Worm (Caenorhabditis elegans) whole organism, late embryonic: Measurements from ENCODE around the gene Y32B12C.1.
A peak's percentile ranks its signal among the peaks of the same experiment; 100 is the strongest.

Experiments used
- F13H6.1 ChIP-seq: sonication (generic microtip); optimal IDR thresholded peaks from 2 replicates; lab custom pipeline; 2016; ENCODE audit warnings: missing genetic modification characterization, missing compliant biosample characterization
- K09A11.1 ChIP-seq: sonication (generic microtip); optimal IDR thresholded peaks from 2 replicates; lab custom pipeline; 2017; ENCODE audit warnings: antibody characterized with exemption, mild to moderate bottlenecking, missing genetic modification characterization, missing compliant biosample characterization; ENCODE audit not compliant: insufficient read depth
- T23F11.4 ChIP-seq: fragments of 200-800 bp; sonication (Bioruptor generic); optimal IDR thresholded peaks from 2 replicates; lab custom pipeline; 2018; ENCODE audit warnings: mild to moderate bottlenecking, missing genetic modification characterization, missing compliant biosample characterization
- Y22D7AL.16 ChIP-seq: sonication (generic microtip); optimal IDR thresholded peaks from 2 replicates; lab custom pipeline; 2016; ENCODE audit warnings: missing genetic modification characterization, missing compliant biosample characterization
- ceh-18 ChIP-seq: sonication (generic microtip); optimal IDR thresholded peaks from 2 replicates; lab custom pipeline; 2016; ENCODE audit warnings: missing genetic modification characterization, missing compliant biosample characterization
- ceh-19 ChIP-seq: fragments of 200-800 bp; sonication (Bioruptor generic); optimal IDR thresholded peaks from 2 replicates; lab custom pipeline; 2018; ENCODE audit warnings: mild to moderate bottlenecking, missing genetic modification characterization, missing compliant biosample characterization
- ceh-22 ChIP-seq: sonication (generic microtip); optimal IDR thresholded peaks from 2 replicates; lab custom pipeline; 2017; ENCODE audit warnings: missing biosample characterization, missing genetic modification characterization
- ceh-24 ChIP-seq: sonication (generic microtip); optimal IDR thresholded peaks from 2 replicates; lab custom pipeline; 2016; ENCODE audit warnings: mild to moderate bottlenecking, missing genetic modification characterization, missing compliant biosample characterization
- ceh-30 ChIP-seq: fragments of 150-350 bp; optimal IDR thresholded peaks from 2 replicates; lab custom pipeline; 2014; ENCODE audit warnings: missing biosample characterization, missing genetic modification characterization
- ceh-31 ChIP-seq: sonication (generic microtip); optimal IDR thresholded peaks from 2 replicates; lab custom pipeline; 2016; ENCODE audit warnings: missing genetic modification characterization, missing compliant biosample characterization
- che-1 ChIP-seq: sonication (generic microtip); optimal IDR thresholded peaks from 2 replicates; lab custom pipeline; 2016; ENCODE audit warnings: mild to moderate bottlenecking, missing genetic modification characterization, missing compliant biosample characterization
- elt-2 ChIP-seq: sonication (generic microtip); optimal IDR thresholded peaks from 2 replicates; lab custom pipeline; 2016; ENCODE audit warnings: missing genetic modification reagents, missing genetic modification characterization, missing compliant biosample characterization
- elt-4 ChIP-seq: sonication (generic microtip); optimal IDR thresholded peaks from 2 replicates; lab custom pipeline; 2016; ENCODE audit warnings: missing genetic modification characterization, missing compliant biosample characterization
- ets-4 ChIP-seq: sonication (generic microtip); optimal IDR thresholded peaks from 2 replicates; lab custom pipeline; 2016; ENCODE audit warnings: missing genetic modification characterization, missing compliant biosample characterization
- fax-1 ChIP-seq: sonication (generic microtip); optimal IDR thresholded peaks from 2 replicates; lab custom pipeline; 2016; ENCODE audit warnings: missing genotype, missing genetic modification characterization, missing compliant biosample characterization
- fkh-10 ChIP-seq: fragments of 150-350 bp; optimal IDR thresholded peaks from 2 replicates; lab custom pipeline; 2014; ENCODE audit warnings: missing biosample characterization, missing genetic modification reagents, missing genetic modification characterization
- hlh-13 ChIP-seq: fragments of 200-800 bp; sonication (Bioruptor generic); optimal IDR thresholded peaks from 2 replicates; lab custom pipeline; 2018; ENCODE audit warnings: mild to moderate bottlenecking, missing genetic modification characterization, missing compliant biosample characterization
- hlh-15 ChIP-seq: sonication (generic microtip); optimal IDR thresholded peaks from 2 replicates; lab custom pipeline; 2016; ENCODE audit warnings: missing genetic modification characterization, missing compliant biosample characterization
- hlh-6 ChIP-seq: sonication (generic microtip); optimal IDR thresholded peaks from 2 replicates; lab custom pipeline; 2016; ENCODE audit warnings: missing genotype, missing genetic modification characterization, missing compliant biosample characterization
- lim-6 ChIP-seq: sonication (generic microtip); optimal IDR thresholded peaks from 2 replicates; lab custom pipeline; 2016; ENCODE audit warnings: missing genetic modification characterization, missing compliant biosample characterization
- lin-11 ChIP-seq: fragments of 200-800 bp; sonication (Bioruptor generic); optimal IDR thresholded peaks from 2 replicates; lab custom pipeline; 2018; ENCODE audit warnings: mild to moderate bottlenecking, missing genetic modification characterization, missing compliant biosample characterization
- madf-2 ChIP-seq: sonication (generic microtip); optimal IDR thresholded peaks from 2 replicates; lab custom pipeline; 2017; ENCODE audit warnings: missing genetic modification characterization, missing compliant biosample characterization
- mec-3 ChIP-seq: sonication (generic microtip); optimal IDR thresholded peaks from 2 replicates; lab custom pipeline; 2016; ENCODE audit warnings: borderline replicate concordance, missing genetic modification characterization, missing compliant biosample characterization
- nfya-1 ChIP-seq: sonication (generic microtip); optimal IDR thresholded peaks from 2 replicates; lab custom pipeline; 2017; ENCODE audit warnings: missing genetic modification characterization, mild to moderate bottlenecking, missing compliant biosample characterization, antibody characterized with exemption, moderate library complexity
- nhr-232 ChIP-seq: sonication (generic microtip); optimal IDR thresholded peaks from 2 replicates; lab custom pipeline; 2016; ENCODE audit warnings: missing genetic modification characterization, missing compliant biosample characterization
- npax-4 ChIP-seq: sonication (generic microtip); optimal IDR thresholded peaks from 2 replicates; lab custom pipeline; 2016; ENCODE audit warnings: missing genetic modification characterization, missing compliant biosample characterization
- odd-2 ChIP-seq: sonication (generic microtip); optimal IDR thresholded peaks from 2 replicates; lab custom pipeline; 2017; ENCODE audit warnings: antibody characterized with exemption, mild to moderate bottlenecking, missing genetic modification characterization, missing compliant biosample characterization
- pag-3 ChIP-seq: sonication (generic microtip); optimal IDR thresholded peaks from 2 replicates; lab custom pipeline; 2016; ENCODE audit warnings: missing compliant biosample characterization, missing genetic modification characterization, borderline replicate concordance
- pax-1 ChIP-seq: fragments of 150-350 bp; optimal IDR thresholded peaks from 2 replicates; lab custom pipeline; 2014; ENCODE audit warnings: missing biosample characterization, missing genetic modification characterization
- pha-2 ChIP-seq: sonication (generic microtip); optimal IDR thresholded peaks from 2 replicates; lab custom pipeline; 2017; ENCODE audit warnings: mild to moderate bottlenecking, missing genetic modification characterization, missing compliant biosample characterization
- pros-1 ChIP-seq: fragments of 150-350 bp; optimal IDR thresholded peaks from 2 replicates; lab custom pipeline; 2014; ENCODE audit warnings: missing biosample characterization, missing genetic modification reagents, missing genetic modification characterization
- ref-2 ChIP-seq: sonication (generic microtip); optimal IDR thresholded peaks from 2 replicates; lab custom pipeline; 2016; ENCODE audit warnings: missing genetic modification characterization, missing compliant biosample characterization
- sdc-2 ChIP-seq: sonication (generic microtip); optimal IDR thresholded peaks from 2 replicates; lab custom pipeline; 2016; ENCODE audit warnings: missing genotype, missing genetic modification characterization, missing compliant biosample characterization
- sox-2 ChIP-seq: fragments of 200-800 bp; sonication (Bioruptor generic); IDR thresholded peaks from 2 replicates; pipeline ENCODE4 v1.3.6; 2022; ENCODE audit warnings: missing genetic modification reagents, missing genetic modification characterization, missing compliant biosample characterization
- sox-4 ChIP-seq: sonication (generic microtip); optimal IDR thresholded peaks from 2 replicates; lab custom pipeline; 2017; ENCODE audit warnings: mild to moderate bottlenecking, missing genetic modification characterization, inconsistent platforms, missing compliant biosample characterization
- tbx-2 ChIP-seq: sonication (generic microtip); optimal IDR thresholded peaks from 2 replicates; lab custom pipeline; 2016; ENCODE audit warnings: missing genetic modification characterization, missing compliant biosample characterization
- ttx-3 ChIP-seq: sonication (generic microtip); optimal IDR thresholded peaks from 2 replicates; lab custom pipeline; 2016; ENCODE audit warnings: missing genetic modification reagents, missing genetic modification characterization, missing compliant biosample characterization

Gene Y32B12C.1

DNA sequence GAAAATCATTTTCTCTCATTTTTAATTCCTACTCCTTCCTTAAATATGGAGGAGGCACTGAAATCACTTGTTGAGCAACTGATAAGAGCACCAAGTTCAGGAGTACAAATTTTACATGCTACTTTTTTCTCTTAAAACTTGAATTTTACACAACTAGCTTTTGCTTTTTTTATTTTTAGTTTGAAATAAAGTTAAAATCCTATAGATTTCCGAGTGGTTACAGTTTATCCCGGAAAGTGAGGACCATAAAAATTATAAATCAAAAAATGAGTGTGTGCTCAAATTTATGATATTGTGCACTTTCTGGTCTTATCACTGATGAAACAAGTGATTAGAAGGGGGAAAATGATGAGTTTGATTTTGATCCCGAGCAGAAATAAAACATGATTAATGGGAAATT, 21.5 kb downstream of the Y32B12C.1 start, which contains the start of gene oac-53:
oac-53 (minus strand) TSS at position 9 of the 400 bp plus-strand sequence.
- TF ChIP-seq sox-4, result no peak
- TF ChIP-seq lim-6 (tag; lab: Kevin White, UChicago), result no peak
- TF ChIP-seq npax-4 (tag; lab: Kevin White, UChicago), result no peak
- no peak for TF ChIP-seq pag-3 (tag; lab: Kevin White, UChicago)
- peak; percentile 32 for TF ChIP-seq elt-2 (tag; lab: Kevin White, UChicago)
- no peak for TF ChIP-seq ets-4 (tag; lab: Kevin White, UChicago)
- TF ChIP-seq nhr-232 (tag; lab: Kevin White, UChicago), result no peak

DNA sequence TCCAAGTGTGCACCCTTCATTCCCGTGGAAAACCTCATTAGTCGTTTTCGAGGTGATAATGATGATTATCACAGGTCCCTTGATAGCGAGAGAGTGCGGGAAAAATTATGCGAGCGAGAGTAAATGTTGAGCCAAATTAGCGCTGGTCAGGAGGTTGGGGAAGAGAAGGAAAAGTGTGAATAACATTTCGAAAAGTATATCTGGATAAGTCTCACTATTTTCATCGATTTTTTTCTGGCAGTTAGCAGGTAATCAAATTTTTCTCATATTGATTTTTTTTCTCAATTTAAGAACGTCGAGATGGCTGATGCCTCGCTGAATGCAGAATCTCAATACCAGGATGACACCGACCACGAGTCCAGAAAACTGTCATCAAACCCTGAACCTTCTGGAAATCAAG, 22.6 kb downstream of the Y32B12C.1 start, which contains the start of gene W06G6.2:
W06G6.2 (plus strand) TSS at position 301 of the 400 bp plus-strand sequence.
- no peak for TF ChIP-seq ets-4 (tag; lab: Kevin White, UChicago)
- TF ChIP-seq sdc-2 (tag; lab: Kevin White, UChicago), result peak; percentile 62

DNA sequence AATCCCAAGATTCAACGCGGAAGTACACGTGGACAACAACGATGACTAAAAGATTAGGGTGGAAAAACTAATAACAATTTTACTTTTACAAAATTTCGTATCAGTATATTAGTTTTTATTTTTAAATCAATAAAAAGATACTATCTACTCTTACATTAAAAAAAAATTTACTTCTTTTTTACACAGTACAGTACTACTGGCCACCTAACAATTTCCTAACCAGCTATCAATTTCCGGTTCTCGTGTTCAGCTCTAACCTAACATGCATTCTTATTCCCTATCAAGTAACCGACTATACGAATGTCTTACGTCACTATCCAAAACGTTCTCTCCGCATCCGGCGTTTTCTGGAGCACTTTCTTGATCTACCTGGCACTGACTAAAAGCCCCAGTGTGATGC, 23.2 kb downstream of the Y32B12C.1 start, which contains the start of gene srd-21:
srd-21 (plus strand) TSS at position 301 of the 400 bp plus-strand sequence.
- TF ChIP-seq hlh-13 (GFP tag; lab: Kevin White, UChicago) (no peak), hlh-15 (tag; lab: Kevin White, UChicago) (no peak), pha-2 (tag; lab: Kevin White, UChicago) (no peak), pros-1 (tag; lab: Kevin White, UChicago) (no peak), ceh-22 (no peak)
- TF ChIP-seq, all 69 proteins: peak for 0

DNA sequence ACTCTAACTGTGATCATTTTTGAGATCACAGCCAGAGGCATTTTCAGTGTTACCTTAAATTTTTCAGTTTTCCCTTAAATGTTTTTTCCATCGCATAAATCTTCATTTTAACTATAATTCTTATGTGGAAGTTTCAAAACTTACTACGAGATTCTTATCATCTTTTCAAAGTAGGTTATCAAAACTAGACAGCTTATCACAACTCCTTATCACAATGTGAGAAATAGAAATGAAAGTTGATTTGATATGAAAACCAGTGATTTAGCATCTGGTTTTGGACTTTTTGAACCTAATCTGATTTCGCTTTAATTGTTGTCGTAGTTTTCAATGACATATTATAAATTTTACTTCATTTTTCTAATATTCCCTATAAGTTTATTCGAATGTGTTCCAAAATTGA, 29.5 kb downstream of the Y32B12C.1 start, which contains the start of gene mltn-11:
mltn-11 (plus strand) TSS at position 276 of the 400 bp plus-strand sequence.
- TF ChIP-seq elt-2 (tag; lab: Kevin White, UChicago) (peak; percentile 76), lin-11 (tag; lab: Kevin White, UChicago) (no peak), hlh-15 (tag; lab: Kevin White, UChicago) (no peak), ceh-31 (tag; lab: Kevin White, UChicago) (no peak), mec-3 (tag; lab: Kevin White, UChicago) (no peak), ceh-18 (no peak), pag-3 (tag; lab: Kevin White, UChicago) (no peak), sox-2 (no peak)

DNA sequence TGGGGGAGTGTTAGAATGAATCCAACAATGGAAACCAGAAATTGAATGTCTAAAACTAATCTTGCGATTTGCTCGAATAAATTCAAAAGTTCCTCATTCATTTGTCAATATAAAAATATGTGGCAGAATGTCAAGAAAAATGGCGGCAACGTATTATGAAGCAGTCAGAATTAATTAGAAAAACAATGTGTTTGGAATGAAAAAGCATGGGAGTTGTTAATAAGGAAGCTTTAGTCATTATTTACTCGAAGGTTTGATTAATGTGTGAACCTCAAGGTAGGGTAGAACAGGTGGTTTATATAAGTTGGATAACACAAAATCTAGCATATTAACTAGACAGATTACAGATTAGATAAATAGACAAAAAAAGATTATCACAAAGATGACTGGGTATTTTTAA, 31.8 kb downstream of the Y32B12C.1 start, which contains the start of gene srw-76:
srw-76 (minus strand) TSS at position 101 of the 400 bp plus-strand sequence.
- no peak for TF ChIP-seq che-1 (tag; lab: Kevin White, UChicago)
- no peak for TF ChIP-seq ceh-24 (tag; lab: Kevin White, UChicago)
- TF ChIP-seq nhr-232 (tag; lab: Kevin White, UChicago), result no peak
- no peak for TF ChIP-seq hlh-6 (tag; lab: Kevin White, UChicago)
- TF ChIP-seq ets-4 (tag; lab: Kevin White, UChicago), result no peak
- no peak for TF ChIP-seq mec-3 (tag; lab: Kevin White, UChicago)
- TF ChIP-seq sox-4, result no peak
- no peak for TF ChIP-seq fkh-10 (GFP tag; lab: Kevin White, UChicago)
- TF ChIP-seq nfya-1 (tag; lab: Kevin White, UChicago), result no peak
- TF ChIP-seq, all 69 proteins: peak for 0

DNA sequence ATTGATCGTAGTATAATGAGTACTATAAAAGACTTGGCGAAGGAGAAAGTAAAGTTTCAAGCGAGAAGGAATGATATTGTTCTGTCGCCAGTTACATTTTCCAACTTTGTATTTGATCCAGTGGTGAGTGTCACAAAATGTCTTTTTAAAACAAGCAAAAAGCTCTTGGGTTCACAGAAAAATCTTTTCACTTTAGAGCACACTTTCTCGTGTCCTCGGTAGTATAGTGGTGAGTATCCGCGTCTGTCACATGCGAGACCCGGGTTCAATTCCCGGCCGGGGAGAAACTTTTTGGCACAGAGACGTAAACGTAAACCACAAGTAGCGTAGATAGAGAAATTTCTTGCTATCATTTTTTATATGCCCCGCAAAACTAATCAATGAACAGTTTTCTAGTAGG, 34.0 kb downstream of the Y32B12C.1 start:
- TF ChIP-seq che-1 (tag; lab: Kevin White, UChicago), result no peak
- no peak for TF ChIP-seq elt-4 (tag; lab: Kevin White, UChicago)
- TF ChIP-seq Y22D7AL.16 (tag; lab: Kevin White, UChicago), result no peak
- no peak for TF ChIP-seq ets-4 (tag; lab: Kevin White, UChicago)

DNA sequence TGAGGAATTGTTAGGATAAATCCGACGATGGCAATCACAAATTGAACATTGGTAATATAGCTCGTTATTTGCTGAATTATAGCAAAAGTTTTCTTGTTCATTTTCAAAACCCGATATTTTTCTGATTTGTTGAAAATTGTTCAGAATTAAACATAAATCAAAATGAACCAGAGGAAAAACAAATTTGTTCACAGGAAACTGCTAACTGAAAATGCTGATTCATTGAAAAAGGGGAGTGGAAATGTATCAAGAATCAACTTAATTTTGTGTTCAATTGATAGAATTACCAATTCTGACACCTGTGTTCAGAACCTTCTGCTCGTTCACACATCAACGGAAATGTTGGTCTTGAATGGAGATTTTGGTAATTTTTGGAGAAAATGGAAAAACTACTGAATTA, 37.1 kb downstream of the Y32B12C.1 start, which contains the start of gene srw-77:
srw-77 (minus strand) TSS at position 101 of the 400 bp plus-strand sequence.
- no peak for TF ChIP-seq lim-6 (tag; lab: Kevin White, UChicago)
- TF ChIP-seq sox-2, result no peak
- no peak for TF ChIP-seq madf-2 (tag; lab: Kevin White, UChicago)
- TF ChIP-seq Y22D7AL.16 (tag; lab: Kevin White, UChicago), result no peak
- no peak for TF ChIP-seq elt-4 (tag; lab: Kevin White, UChicago)
- no peak for TF ChIP-seq ref-2 (tag; lab: Kevin White, UChicago)
- TF ChIP-seq mec-3 (tag; lab: Kevin White, UChicago), result no peak
- no peak for TF ChIP-seq ttx-3
- no peak for TF ChIP-seq pax-1
- no peak for TF ChIP-seq F13H6.1
- TF ChIP-seq fax-1 (tag; lab: Kevin White, UChicago), result no peak
- no peak for TF ChIP-seq lin-11 (tag; lab: Kevin White, UChicago)
- TF ChIP-seq K09A11.1 (tag; lab: Kevin White, UChicago), result no peak
- no peak for TF ChIP-seq ceh-30 (tag; lab: Kevin White, UChicago)
- TF ChIP-seq ceh-19, result no peak
- no peak for TF ChIP-seq T23F11.4
- no peak for TF ChIP-seq ceh-24 (tag; lab: Kevin White, UChicago)
- no peak for TF ChIP-seq tbx-2
- no peak for TF ChIP-seq odd-2 (tag; lab: Kevin White, UChicago)
- TF ChIP-seq, all 69 proteins: peak for 0
